Fruit fly (Drosophila melanogaster): ENCODE results near the gene cin.

cin gene

DNA sequence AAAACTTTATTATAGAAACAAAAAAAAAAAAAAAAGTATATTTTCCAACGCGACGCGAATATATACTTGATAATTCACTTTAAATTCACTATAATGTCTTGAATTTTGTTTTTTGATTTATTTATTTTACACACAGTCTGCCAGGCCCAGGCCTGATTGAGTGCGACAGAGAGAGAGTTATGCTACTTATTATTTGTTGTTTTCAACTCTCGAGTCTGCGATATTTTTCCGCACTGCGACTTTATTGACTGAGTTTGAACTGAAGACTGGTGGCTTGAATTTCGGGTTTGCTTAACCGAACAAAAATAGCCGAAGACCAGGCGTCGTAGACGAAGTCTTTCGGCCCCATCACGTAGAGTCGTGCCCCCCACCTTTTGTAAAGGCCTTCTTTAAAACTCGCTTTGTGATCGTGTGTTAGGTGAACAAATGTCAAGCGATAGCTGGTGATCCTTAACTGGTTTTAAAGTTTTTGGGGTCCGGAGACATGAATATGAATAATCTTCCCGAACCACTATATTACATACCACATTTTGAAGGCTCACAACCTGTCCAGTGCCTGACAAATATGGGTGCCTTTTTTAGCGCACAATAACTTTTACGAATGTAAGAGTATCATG, 8.4 kb downstream of the cin start, which contains the start of gene CG13377 (continued):
- TF ChIP-seq nom (GFP tag; optimal IDR thresholded peaks at IDR 0.05) (no peak), CG15601 (tag; optimal IDR thresholded peaks at IDR 0.05) (peak; percentile 1), Sry-δ (GFP tag; optimal IDR thresholded peaks at IDR 0.05) (no peak), CG1647 (GFP tag; optimal IDR thresholded peaks at IDR 0.05) (no peak), H2.0 (GFP tag; IDR thresholded peaks at IDR 0.05) (peak; percentile 27; the same call in 1 of the 2 replicates), az2 (GFP tag; optimal IDR thresholded peaks at IDR 0.05) (no peak), lbe (GFP tag; optimal IDR thresholded peaks at IDR 0.05) (peak; percentile 5), Gsc (GFP tag; IDR thresholded peaks at IDR 0.05) (no peak), ems (GFP tag; optimal IDR thresholded peaks at IDR 0.05) (no peak), CG3726 (GFP tag; IDR thresholded peaks at IDR 0.05) (no peak), ken (GFP tag; IDR thresholded peaks at IDR 0.05) (no peak), ap (GFP tag; IDR thresholded peaks at IDR 0.05) (no peak), mam (GFP tag; optimal IDR thresholded peaks at IDR 0.05) (no peak), CG9609 (GFP tag; optimal IDR thresholded peaks at IDR 0.05) (no peak), CG17568 (GFP tag; optimal IDR thresholded peaks at IDR 0.05) (peak; percentile 1), en (GFP tag; optimal IDR thresholded peaks at IDR 0.05) (no peak), lab (GFP tag; optimal IDR thresholded peaks at IDR 0.05) (peak; percentile 46), CG13624 (GFP tag; optimal IDR thresholded peaks at IDR 0.05) (no peak), Deaf1 (tag; optimal IDR thresholded peaks at IDR 0.05) (peak; percentile 98), trem (tag; optimal IDR thresholded peaks at IDR 0.05) (no peak), HLH54F (GFP tag; optimal IDR thresholded peaks at IDR 0.05) (no peak), hkb (optimal IDR thresholded peaks at IDR 0.05) (no peak), hkb (GFP tag; IDR thresholded peaks at IDR 0.05) (peak; percentile 67; the same call in 1 of the 2 replicates), CG13287 (GFP tag; IDR thresholded peaks at IDR 0.05; ENCODE audit: partially characterized antibody) (peak; percentile 14; the same call in 1 of the 2 replicates), CG7928 (GFP tag; optimal IDR thresholded peaks at IDR 0.05) (no peak), CG2202 (tag; optimal IDR thresholded peaks at IDR 0.05) (no peak), CG13296 (GFP tag; optimal IDR thresholded peaks at IDR 0.05) (no peak), CG6683 (GFP tag; optimal IDR thresholded peaks at IDR 0.05) (no peak), Usf (GFP tag; optimal IDR thresholded peaks at IDR 0.05) (no peak), CG11560 (tag; IDR thresholded peaks at IDR 0.05) (no peak), CG11085 (GFP tag; IDR thresholded peaks at IDR 0.05) (no peak), CG6175 (GFP tag; IDR thresholded peaks at IDR 0.05) (no peak), CG42726 (GFP tag; IDR thresholded peaks at IDR 0.05; ENCODE audit: partially characterized antibody) (no peak), bab2 (GFP tag; optimal IDR thresholded peaks at IDR 0.05) (no peak), HmgD (GFP tag; optimal IDR thresholded peaks at IDR 0.05) (no peak), grau (tag; optimal IDR thresholded peaks at IDR 0.05) (peak; percentile 30), Fer1 (GFP tag; optimal IDR thresholded peaks at IDR 0.05) (peak; percentile 10), gce (GFP tag; IDR thresholded peaks at IDR 0.05) (no peak), CG8765 (GFP tag; IDR thresholded peaks at IDR 0.05) (no peak), chinmo (GFP tag; IDR thresholded peaks at IDR 0.05; ENCODE audit: partially characterized antibody) (0 out of 4 replicates have a peak, but pooled peaks have one; percentile 49), sc (optimal IDR thresholded peaks at IDR 0.05) (no peak), sc (GFP tag; optimal IDR thresholded peaks at IDR 0.05) (no peak), Dbx (GFP tag; IDR thresholded peaks at IDR 0.05) (no peak), cg (GFP tag; optimal IDR thresholded peaks at IDR 0.05) (no peak), Mes4 (GFP tag; optimal IDR thresholded peaks at IDR 0.05) (no peak), caup (GFP tag; optimal IDR thresholded peaks at IDR 0.05; ENCODE audit: severe bottlenecking) (peak; percentile 6), Side (GFP tag; optimal IDR thresholded peaks at IDR 0.05) (no peak), zf30C (GFP tag; optimal IDR thresholded peaks at IDR 0.05) (no peak), Hand (GFP tag; optimal IDR thresholded peaks at IDR 0.05) (no peak), CG9797 (GFP tag; optimal IDR thresholded peaks at IDR 0.05) (no peak), NC2β (GFP tag; optimal IDR thresholded peaks at IDR 0.05) (no peak)
